Fruit fly (Drosophila melanogaster): ENCODE results near the gene Prx6a.
A peak's percentile ranks its signal among the peaks of the same experiment; 100 is the strongest.

Gene Prx6a

dm6 chr2L:2869008-2869702 is 8.9 kb downstream of the Prx6a start, which contains the start of gene CG8813:
CG8813 (plus strand) TSS chr2L:2869652.
- TF ChIP-seq pan (optimal IDR thresholded peaks at IDR 0.05) (no peak), woc (GFP tag; optimal IDR thresholded peaks at IDR 0.05) (no peak), Abd-B (GFP tag; optimal IDR thresholded peaks at IDR 0.05) (no peak), Jra (GFP tag; optimal IDR thresholded peaks at IDR 0.05) (no peak), h (GFP tag; optimal IDR thresholded peaks at IDR 0.05) (no peak), rgr (GFP tag; optimal IDR thresholded peaks at IDR 0.05) (no peak), brk (GFP tag; optimal IDR thresholded peaks at IDR 0.05) (no peak), dsf (GFP tag; optimal IDR thresholded peaks at IDR 0.05; ENCODE audit: borderline replicate concordance) (no peak), Hr78 (GFP tag; optimal IDR thresholded peaks at IDR 0.05) (no peak), tai (GFP tag; optimal IDR thresholded peaks at IDR 0.05) (no peak), Sp1 (GFP tag; optimal IDR thresholded peaks at IDR 0.05) (no peak), fru (GFP tag; optimal IDR thresholded peaks at IDR 0.05) (no peak), usp (GFP tag; optimal IDR thresholded peaks at IDR 0.05) (no peak), CG32264 (GFP tag; optimal IDR thresholded peaks at IDR 0.05) (no peak), psq (GFP tag; optimal IDR thresholded peaks at IDR 0.05) (no peak)

- TF ChIP-seq Dfd (GFP tag; optimal IDR thresholded peaks at IDR 0.05), result no peak
- TF ChIP-seq Hnf4 (GFP tag; optimal IDR thresholded peaks at IDR 0.05), result peak; percentile 12
- no peak for TF ChIP-seq Rel (GFP tag; optimal IDR thresholded peaks at IDR 0.05)
- peak; percentile 51 for TF ChIP-seq Rel (tag; optimal IDR thresholded peaks at IDR 0.05)
- TF ChIP-seq HLH106 (tag; optimal IDR thresholded peaks at IDR 0.05), result no peak
- TF ChIP-seq fru (GFP tag; optimal IDR thresholded peaks at IDR 0.05), result no peak
These were observed 12.3 kb downstream of the Prx6a start for dm6 chr2L:2865560-2866309.

- TF ChIP-seq Hr78 (GFP tag; optimal IDR thresholded peaks at IDR 0.05) (no peak), Hr83 (GFP tag; optimal IDR thresholded peaks at IDR 0.05; ENCODE audit: poor library complexity, severe bottlenecking) (peak; percentile 52), pan (optimal IDR thresholded peaks at IDR 0.05) (no peak), brk (GFP tag; optimal IDR thresholded peaks at IDR 0.05) (no peak), usp (GFP tag; optimal IDR thresholded peaks at IDR 0.05) (no peak), Hnf4 (GFP tag; optimal IDR thresholded peaks at IDR 0.05) (no peak), ey (GFP tag; optimal IDR thresholded peaks at IDR 0.05) (no peak), CrebA (GFP tag; optimal IDR thresholded peaks at IDR 0.05; ENCODE audit: borderline replicate concordance) (no peak), Vsx2 (GFP tag; optimal IDR thresholded peaks at IDR 0.05; ENCODE audit: partially characterized antibody) (no peak), rgr (GFP tag; optimal IDR thresholded peaks at IDR 0.05) (peak; percentile 34), GATAd (GFP tag; optimal IDR thresholded peaks at IDR 0.05) (no peak), sage (GFP tag; optimal IDR thresholded peaks at IDR 0.05) (no peak), HLH106 (tag; optimal IDR thresholded peaks at IDR 0.05) (no peak), h (GFP tag; optimal IDR thresholded peaks at IDR 0.05) (peak; percentile 18)
These were observed 13.4 kb downstream of the Prx6a start for dm6 chr2L:2864601-2865000.

dm6 chr2L:2862621-2862962 is 15.4 kb downstream of the Prx6a start:
- no peak for TF ChIP-seq Rel (GFP tag; optimal IDR thresholded peaks at IDR 0.05)
- no peak for TF ChIP-seq Rel (tag; optimal IDR thresholded peaks at IDR 0.05)
- TF ChIP-seq CG32264 (GFP tag; optimal IDR thresholded peaks at IDR 0.05), result no peak
- no peak for TF ChIP-seq Mio (GFP tag; optimal IDR thresholded peaks at IDR 0.05)
- TF ChIP-seq OdsH (GFP tag; optimal IDR thresholded peaks at IDR 0.05), result no peak
- TF ChIP-seq pan (optimal IDR thresholded peaks at IDR 0.05), result no peak
- TF ChIP-seq tai (GFP tag; optimal IDR thresholded peaks at IDR 0.05), result no peak

dm6 chr2L:2861885-2862620 is 16.0 kb downstream of the Prx6a start:
- TF ChIP-seq N (GFP tag; optimal IDR thresholded peaks at IDR 0.05) (no peak), Hnf4 (GFP tag; optimal IDR thresholded peaks at IDR 0.05) (no peak), CG9705 (GFP tag; optimal IDR thresholded peaks at IDR 0.05) (no peak), Jra (GFP tag; optimal IDR thresholded peaks at IDR 0.05) (no peak), fru (GFP tag; optimal IDR thresholded peaks at IDR 0.05) (peak; percentile 25), Abd-B (GFP tag; optimal IDR thresholded peaks at IDR 0.05) (no peak), sv (GFP tag; optimal IDR thresholded peaks at IDR 0.05) (no peak), Hr78 (GFP tag; optimal IDR thresholded peaks at IDR 0.05) (no peak), rgr (GFP tag; optimal IDR thresholded peaks at IDR 0.05) (peak; percentile 8), lola (GFP tag; optimal IDR thresholded peaks at IDR 0.05) (no peak), Myc (optimal IDR thresholded peaks at IDR 0.05) (no peak), brk (GFP tag; optimal IDR thresholded peaks at IDR 0.05) (no peak), tai (GFP tag; optimal IDR thresholded peaks at IDR 0.05) (no peak), Hr83 (GFP tag; optimal IDR thresholded peaks at IDR 0.05; ENCODE audit: poor library complexity, severe bottlenecking) (no peak), dl (GFP tag; optimal IDR thresholded peaks at IDR 0.05; ENCODE audit: insufficient read depth in 1 of 2, partially characterized antibody in 2 of 2) (peak; percentile 47 to 53), OdsH (GFP tag; optimal IDR thresholded peaks at IDR 0.05) (no peak), psq (GFP tag; optimal IDR thresholded peaks at IDR 0.05) (no peak), CrebA (GFP tag; optimal IDR thresholded peaks at IDR 0.05; ENCODE audit: borderline replicate concordance) (no peak), dsf (GFP tag; optimal IDR thresholded peaks at IDR 0.05; ENCODE audit: borderline replicate concordance) (no peak), Mio (GFP tag; optimal IDR thresholded peaks at IDR 0.05) (no peak), foxo (GFP tag; optimal IDR thresholded peaks at IDR 0.05) (peak in 1 of 2 experiments; percentile 2), woc (GFP tag; optimal IDR thresholded peaks at IDR 0.05) (no peak), ey (GFP tag; optimal IDR thresholded peaks at IDR 0.05) (no peak), Rel (GFP tag; optimal IDR thresholded peaks at IDR 0.05) (no peak), Rel (tag; optimal IDR thresholded peaks at IDR 0.05) (no peak), HLH106 (tag; optimal IDR thresholded peaks at IDR 0.05) (no peak)

Data from whole organism, wandering third instar larva.